Worm (Caenorhabditis elegans): ENCODE results near the gene srz-29.

The srz-29 gene

ce11 chrIV:13647558-13647957 lies 1.8 kb upstream of the srz-29 start, which contains the start of gene ule-4:
Gene ule-4 (minus strand): TSS chrIV:13647658.
- TF ChIP-seq lsy-12 (tag; optimal IDR thresholded peaks at IDR 0.05) = no peak
- TF ChIP-seq unc-39 (tag; optimal IDR thresholded peaks at IDR 0.05) = no peak
- no peak for TF ChIP-seq elt-3 (tag; optimal IDR thresholded peaks at IDR 0.05)
- TF ChIP-seq ceh-16 (tag; optimal IDR thresholded peaks at IDR 0.05) = no peak
- no peak for TF ChIP-seq skn-1 (tag; optimal IDR thresholded peaks at IDR 0.05)
- no peak for TF ChIP-seq nfya-1 (tag; optimal IDR thresholded peaks at IDR 0.05; ENCODE audit: insufficient read depth)
- no peak for TF ChIP-seq tbx-2 (tag; optimal IDR thresholded peaks at IDR 0.05)
- TF ChIP-seq mdl-1 (tag; optimal IDR thresholded peaks at IDR 0.05) = no peak
- TF ChIP-seq unc-62 (GFP tag; optimal IDR thresholded peaks at IDR 0.05) = no peak
- no peak for TF ChIP-seq nhr-11 (tag; optimal IDR thresholded peaks at IDR 0.05)
- TF ChIP-seq pqm-1 (tag; optimal IDR thresholded peaks at IDR 0.05) = no peak
- no peak for TF ChIP-seq zag-1 (tag; optimal IDR thresholded peaks at IDR 0.05)

DNA sequence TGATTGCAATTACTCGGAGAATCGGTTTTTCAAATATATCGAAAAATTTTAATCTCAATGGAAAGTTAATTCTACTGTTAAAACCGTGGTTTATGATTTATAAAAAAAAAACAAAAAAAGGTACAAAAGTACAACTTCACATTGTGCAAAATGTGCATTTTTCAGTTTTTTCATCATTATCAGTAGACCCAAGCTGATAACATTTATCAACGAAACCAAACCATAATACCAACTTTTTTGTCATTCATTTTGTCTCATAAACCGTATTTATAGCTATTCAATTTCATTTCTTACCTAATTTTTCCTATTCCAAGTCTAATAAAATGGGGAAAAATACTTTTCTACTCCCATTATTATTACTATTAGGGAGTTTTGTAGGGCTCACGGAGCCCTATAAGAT lies 6.7 kb downstream of the srz-29 start, which contains the start of gene ugt-22:
Gene ugt-22, plus strand, starts transcription at position 234 of the 400 bp plus-strand sequence.
- TF ChIP-seq snpc-4 (tag; optimal IDR thresholded peaks at IDR 0.05) (no peak), elt-2 (tag; optimal IDR thresholded peaks at IDR 0.05) (peak; percentile 86), pqm-1 (tag; optimal IDR thresholded peaks at IDR 0.05) (peak; percentile 83), tbx-2 (tag; optimal IDR thresholded peaks at IDR 0.05) (no peak), skn-1 (tag; optimal IDR thresholded peaks at IDR 0.05) (peak; percentile 22)

- TF ChIP-seq ceh-9 (tag; optimal IDR thresholded peaks at IDR 0.05) = no peak
- TF ChIP-seq egl-27 (tag; optimal IDR thresholded peaks at IDR 0.05) = no peak
- no peak for TF ChIP-seq nhr-43 (tag; optimal IDR thresholded peaks at IDR 0.05; ENCODE audit: poor library complexity, severe bottlenecking)
- TF ChIP-seq fos-1 (tag; optimal IDR thresholded peaks at IDR 0.05) = no peak
- TF ChIP-seq lin-39 (tag; optimal IDR thresholded peaks at IDR 0.05) = no peak
- TF ChIP-seq eor-1 (tag; optimal IDR thresholded peaks at IDR 0.05) = no peak
- no peak for TF ChIP-seq lin-15B (tag; optimal IDR thresholded peaks at IDR 0.05)
- no peak for TF ChIP-seq egl-5 (tag; optimal IDR thresholded peaks at IDR 0.05)
- TF ChIP-seq fkh-10 (GFP tag; optimal IDR thresholded peaks at IDR 0.05) = no peak
- TF ChIP-seq unc-39 (tag; optimal IDR thresholded peaks at IDR 0.05) = no peak
Observed at ce11 chrIV:13636975-13637374, 8.7 kb downstream of the srz-29 start, which contains the start of gene C08F11.7. Gene C08F11.7 (plus strand): TSS chrIV:13637275.

- no peak for TF ChIP-seq jun-1 (tag; optimal IDR thresholded peaks at IDR 0.05)
- TF ChIP-seq lin-15B (tag; optimal IDR thresholded peaks at IDR 0.05) = no peak
- TF ChIP-seq unc-39 (tag; optimal IDR thresholded peaks at IDR 0.05) = no peak
- no peak for TF ChIP-seq pha-4 (tag; optimal IDR thresholded peaks at IDR 0.05)
- TF ChIP-seq mml-1 (tag; optimal IDR thresholded peaks at IDR 0.05) = no peak
- TF ChIP-seq pqm-1 (tag; optimal IDR thresholded peaks at IDR 0.05) = no peak
- no peak for TF ChIP-seq egl-27 (tag; optimal IDR thresholded peaks at IDR 0.05)
- no peak for TF ChIP-seq sea-2 (GFP tag; optimal IDR thresholded peaks at IDR 0.05)
- no peak for TF ChIP-seq nhr-25 (tag; optimal IDR thresholded peaks at IDR 0.05)
- TF ChIP-seq nhr-12 (tag; optimal IDR thresholded peaks at IDR 0.05) = no peak
- no peak for TF ChIP-seq aly-2 (tag; optimal IDR thresholded peaks at IDR 0.05)
- TF ChIP-seq snpc-4 (tag; optimal IDR thresholded peaks at IDR 0.05) = no peak
- no peak for TF ChIP-seq eor-1 (tag; optimal IDR thresholded peaks at IDR 0.05)
- TF ChIP-seq R02D3.7 (tag; optimal IDR thresholded peaks at IDR 0.05) = no peak
- no peak for TF ChIP-seq nfya-1 (tag; optimal IDR thresholded peaks at IDR 0.05; ENCODE audit: insufficient read depth)
- TF ChIP-seq mdl-1 (tag; optimal IDR thresholded peaks at IDR 0.05) = no peak
- TF ChIP-seq egl-5 (tag; optimal IDR thresholded peaks at IDR 0.05) = no peak
Observed at ce11 chrIV:13633165-13633564, 12.6 kb downstream of the srz-29 start, which contains the start of gene fbxa-98. Gene fbxa-98 (plus strand): TSS chrIV:13633407.

DNA sequence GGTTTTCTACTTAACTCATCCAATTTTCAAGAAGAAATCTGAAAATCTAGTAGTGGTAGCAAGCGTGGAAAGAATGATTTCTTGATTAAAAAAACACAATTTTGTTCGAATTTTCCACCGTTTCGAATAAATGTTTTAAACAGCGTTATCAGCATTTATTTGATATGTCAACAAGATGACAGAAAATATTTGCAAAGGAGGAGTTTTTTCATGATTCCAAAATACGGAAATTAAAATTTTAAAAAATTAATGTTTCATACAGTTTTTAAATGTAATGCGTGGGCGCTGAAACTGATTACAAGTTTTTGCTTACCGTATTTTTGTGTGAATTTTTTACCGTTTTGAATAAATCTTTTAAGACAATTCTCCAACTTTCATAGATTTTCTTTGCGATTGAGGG lies 13.1 kb downstream of the srz-29 start:
- TF ChIP-seq lin-39 (tag; optimal IDR thresholded peaks at IDR 0.05) (no peak), pha-4 (tag; optimal IDR thresholded peaks at IDR 0.05) (peak; percentile 22)

ce11 chrIV:13626469-13626868 lies 19.3 kb downstream of the srz-29 start, which contains the start of gene sru-21:
Gene sru-21 (plus strand): TSS chrIV:13626769.
- TF ChIP-seq snpc-4 (tag; optimal IDR thresholded peaks at IDR 0.05) (no peak), skn-1 (tag; optimal IDR thresholded peaks at IDR 0.05) (no peak), nhr-237 (tag; optimal IDR thresholded peaks at IDR 0.05) (no peak), lin-39 (tag; optimal IDR thresholded peaks at IDR 0.05) (no peak), pha-4 (tag; optimal IDR thresholded peaks at IDR 0.05) (no peak), fos-1 (tag; optimal IDR thresholded peaks at IDR 0.05) (no peak), ztf-4 (tag; optimal IDR thresholded peaks at IDR 0.05) (no peak), nhr-76 (tag; optimal IDR thresholded peaks at IDR 0.05) (no peak), nfya-1 (tag; optimal IDR thresholded peaks at IDR 0.05; ENCODE audit: insufficient read depth) (no peak), R02D3.7 (tag; optimal IDR thresholded peaks at IDR 0.05) (no peak), fkh-10 (GFP tag; optimal IDR thresholded peaks at IDR 0.05) (no peak), unc-39 (tag; optimal IDR thresholded peaks at IDR 0.05) (no peak), jun-1 (tag; optimal IDR thresholded peaks at IDR 0.05) (no peak), ZK546.5 (tag; optimal IDR thresholded peaks at IDR 0.05) (no peak), zag-1 (tag; optimal IDR thresholded peaks at IDR 0.05) (no peak), ztf-11 (tag; optimal IDR thresholded peaks at IDR 0.05) (no peak)

Measured in whole organism, L3 larva.